Worm (Caenorhabditis elegans): ENCODE results near the gene F18C5.5.
A peak's percentile ranks its signal among the peaks of the same experiment; 100 is the strongest.

The F18C5.5 gene

ce11 chrII:6609315-6609842, 42.9 kb upstream of the F18C5.5 start, which contains the start of gene epg-5 (continued):
- TF ChIP-seq arid-1 (GFP tag; conservative IDR thresholded peaks at IDR 0.05) (no peak), gei-8 (GFP tag; optimal IDR thresholded peaks at IDR 0.05) (no peak), attf-4 (tag; optimal IDR thresholded peaks at IDR 0.05) (no peak), mes-2 (tag; optimal IDR thresholded peaks at IDR 0.05; ENCODE audit: poor library complexity, severe bottlenecking) (peak; percentile 46), nhr-25 (tag; optimal IDR thresholded peaks at IDR 0.05; ENCODE audit: borderline replicate concordance, insufficient read depth) (no peak), nhr-41 (GFP tag; IDR thresholded peaks at IDR 0.05) (no peak), hmg-1.1 (GFP tag; IDR thresholded peaks at IDR 0.05) (0 out of 2 replicates have a peak, but pooled peaks have one; percentile 27), mep-1 (tag; optimal IDR thresholded peaks at IDR 0.05) (peak; percentile 55), daf-16 (GFP tag; optimal IDR thresholded peaks at IDR 0.05) (no peak), daf-16 (tag; optimal IDR thresholded peaks at IDR 0.05) (no peak), unc-39 (tag; optimal IDR thresholded peaks at IDR 0.05) (no peak), F37D6.2 (tag; optimal IDR thresholded peaks at IDR 0.05) (no peak), zfp-3 (GFP tag; conservative IDR thresholded peaks at IDR 0.05) (no peak)

ce11 chrII:6608626-6609025, 42.1 kb upstream of the F18C5.5 start:
- TF ChIP-seq ceh-82 (tag; optimal IDR thresholded peaks at IDR 0.05) (no peak), aha-1 (tag) (peak; percentile 96)

ce11 chrII:6600973-6601372, 34.4 kb upstream of the F18C5.5 start, which contains the start of gene vps-33.2:
vps-33.2 (plus strand) TSS chrII:6601216.
- TF ChIP-seq ztf-7 (tag; optimal IDR thresholded peaks at IDR 0.05) = no peak
- no peak for TF ChIP-seq unc-39 (tag; optimal IDR thresholded peaks at IDR 0.05)
- TF ChIP-seq duxl-1 (tag; optimal IDR thresholded peaks at IDR 0.05; ENCODE audit: poor library complexity) = no peak
- TF ChIP-seq rbr-2 (tag; optimal IDR thresholded peaks at IDR 0.05) = peak; percentile 14
- TF ChIP-seq vab-7 (GFP tag; IDR thresholded peaks at IDR 0.05) = no peak
- peak; percentile 50 for TF ChIP-seq hmg-1.1 (GFP tag; IDR thresholded peaks at IDR 0.05)
- peak; percentile 10 for TF ChIP-seq hlh-11 (tag; optimal IDR thresholded peaks at IDR 0.05)
- no peak for TF ChIP-seq lin-39 (tag; optimal IDR thresholded peaks at IDR 0.05)
- no peak for TF ChIP-seq nhr-42 (GFP tag; IDR thresholded peaks at IDR 0.05)
- TF ChIP-seq lsy-2 (tag; optimal IDR thresholded peaks at IDR 0.05) = peak in 1 of 2 experiments; percentile 34
- peak; percentile 20 for TF ChIP-seq F49E8.2 (tag; optimal IDR thresholded peaks at IDR 0.05; ENCODE audit: borderline replicate concordance)
- TF ChIP-seq dve-1 (tag; optimal IDR thresholded peaks at IDR 0.05; ENCODE audit: insufficient read depth) = peak; percentile 19
- TF ChIP-seq hlh-30 (tag; optimal IDR thresholded peaks at IDR 0.05; ENCODE audit: insufficient read depth) = no peak
- TF ChIP-seq aha-1 (tag) = peak; percentile 21
- TF ChIP-seq nhr-28 (tag; optimal IDR thresholded peaks at IDR 0.05) = no peak
- no peak for TF ChIP-seq D1046.2 (GFP tag; IDR thresholded peaks at IDR 0.05)
- TF ChIP-seq zip-2 (tag; optimal IDR thresholded peaks at IDR 0.05) = no peak
- peak; percentile 70 for TF ChIP-seq mes-2 (tag; optimal IDR thresholded peaks at IDR 0.05; ENCODE audit: poor library complexity, severe bottlenecking)
- no peak for TF ChIP-seq F10B5.3 (tag; optimal IDR thresholded peaks at IDR 0.05)
- peak; percentile 17 for TF ChIP-seq spr-1 (tag; optimal IDR thresholded peaks at IDR 0.05)
- TF ChIP-seq mep-1 (tag; optimal IDR thresholded peaks at IDR 0.05) = peak; percentile 1
- TF ChIP-seq lir-3 (tag; optimal IDR thresholded peaks at IDR 0.05) = no peak
- peak; percentile 35 for TF ChIP-seq nhr-6 (tag; optimal IDR thresholded peaks at IDR 0.05)
- no peak for TF ChIP-seq ceh-20 (GFP tag; IDR thresholded peaks at IDR 0.05)
- no peak for TF ChIP-seq dpl-1 (GFP tag; optimal IDR thresholded peaks at IDR 0.05)
- no peak for TF ChIP-seq arid-1 (GFP tag; conservative IDR thresholded peaks at IDR 0.05)
- TF ChIP-seq madf-5 (GFP tag; IDR thresholded peaks at IDR 0.05) = no peak

- peak; percentile 2 for TF ChIP-seq mep-1 (tag; optimal IDR thresholded peaks at IDR 0.05)
- TF ChIP-seq lin-38 (GFP tag; IDR thresholded peaks at IDR 0.05) = 0 out of 2 replicates have a peak, but pooled peaks have one; percentile 12
- TF ChIP-seq ama-1 (optimal IDR thresholded peaks at IDR 0.05) = peak; percentile 52
- TF ChIP-seq mes-2 (tag; optimal IDR thresholded peaks at IDR 0.05; ENCODE audit: poor library complexity, severe bottlenecking) = peak; percentile 44
- no peak for TF ChIP-seq ceh-20 (GFP tag; IDR thresholded peaks at IDR 0.05)
- TF ChIP-seq ces-1 (GFP tag; optimal IDR thresholded peaks at IDR 0.05) = no peak
- no peak for TF ChIP-seq F26F4.8 (GFP tag; conservative IDR thresholded peaks at IDR 0.05)
- TF ChIP-seq dmd-8 (GFP tag; IDR thresholded peaks at IDR 0.05) = no peak
- no peak for TF ChIP-seq ceh-62 (tag; optimal IDR thresholded peaks at IDR 0.05)
Measured at ce11 chrII:6598050-6598449, 31.5 kb upstream of the F18C5.5 start, which contains the start of gene dnj-8. dnj-8 (minus strand) TSS chrII:6598080.
